Worm (Caenorhabditis elegans) whole organism, mixed stage, embryonic: ENCODE data around the gene F46B6.9.

Source experiments
- ceh-83 ChIP-seq: fragments of 200-800 bp; sonication (Bioruptor generic); optimal IDR thresholded peaks from 2 replicates; lab custom pipeline; 2018; ENCODE audit warnings: mild to moderate bottlenecking, missing genetic modification characterization, missing compliant biosample characterization
- nhr-76 ChIP-seq: sonication (generic microtip); optimal IDR thresholded peaks from 2 replicates; lab custom pipeline; 2017; ENCODE audit warnings: missing biosample characterization, missing genetic modification characterization
- snpc-4 ChIP-seq: fragments of 150-350 bp; optimal IDR thresholded peaks from 2 replicates; lab custom pipeline; 2014; ENCODE audit warnings: missing biosample characterization, missing genetic modification characterization
- unc-62 ChIP-seq: fragments of 150-350 bp; optimal IDR thresholded peaks from 2 replicates; lab custom pipeline; 2014; ENCODE audit warnings: missing biosample characterization, missing genetic modification reagents, missing genetic modification characterization

DNA sequence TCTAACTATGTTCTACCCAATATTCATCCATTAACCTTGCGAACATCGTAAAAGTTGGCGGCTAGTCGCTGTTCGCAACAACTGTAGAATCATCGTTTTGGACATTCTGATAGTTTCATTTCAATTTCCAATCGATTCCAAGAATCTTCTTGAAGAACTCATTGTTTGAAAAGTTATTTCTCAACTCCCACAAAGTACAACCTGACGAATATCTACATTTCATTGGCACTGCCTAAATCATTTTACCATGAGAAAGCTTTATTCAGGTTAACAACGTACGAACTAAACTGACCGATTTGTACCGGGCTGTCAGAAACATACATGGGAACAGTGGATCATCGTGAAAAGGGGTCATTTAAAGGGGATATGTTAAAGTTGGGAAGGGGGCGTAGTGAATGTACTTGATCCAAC, 9.9 kb upstream of the F46B6.9 start, which contains the start of gene F46B6.6:
- no peak for TF ChIP-seq snpc-4
- no peak for TF ChIP-seq ceh-83
- no peak for TF ChIP-seq unc-62 (GFP tag; lab: Kevin White, UChicago)
- TF ChIP-seq nhr-76 (tag; lab: Kevin White, UChicago): no peak
